Fruit fly (Drosophila melanogaster): ENCODE results near the gene spidey.

Gene spidey

dm6 chrX:7937588-7938481 is 29.1 kb downstream of the spidey start:
- TF ChIP-seq OdsH (GFP tag; optimal IDR thresholded peaks at IDR 0.05) (peak; percentile 80), Ets96B (tag; optimal IDR thresholded peaks at IDR 0.05) (peak; percentile 62), CG11762 (GFP tag; optimal IDR thresholded peaks at IDR 0.05; ENCODE audit: insufficient read depth) (peak; percentile 78), CG8632 (GFP tag; optimal IDR thresholded peaks at IDR 0.05) (peak; percentile 80), CG6808 (GFP tag; optimal IDR thresholded peaks at IDR 0.05) (peak; percentile 78), dsx (GFP tag; optimal IDR thresholded peaks at IDR 0.05; ENCODE audit: poor library complexity, severe bottlenecking) (peak; percentile 56), vri (GFP tag; optimal IDR thresholded peaks at IDR 0.05) (peak; percentile 39), CG6276 (GFP tag; optimal IDR thresholded peaks at IDR 0.05) (peak; percentile 89), Hr38 (GFP tag; optimal IDR thresholded peaks at IDR 0.05) (peak; percentile 2), pdm3 (GFP tag; optimal IDR thresholded peaks at IDR 0.05) (peak; percentile 86), CG10669 (GFP tag; optimal IDR thresholded peaks at IDR 0.05) (peak; percentile 79), acj6 (GFP tag; optimal IDR thresholded peaks at IDR 0.05) (peak; percentile 78), Hr4 (GFP tag; optimal IDR thresholded peaks at IDR 0.05) (peak; percentile 88), fkh (GFP tag; optimal IDR thresholded peaks at IDR 0.05) (no peak), lz (GFP tag; optimal IDR thresholded peaks at IDR 0.05) (peak; percentile 91), CG8119 (GFP tag; IDR thresholded peaks at IDR 0.05) (peak; percentile 87), CG10631 (GFP tag; optimal IDR thresholded peaks at IDR 0.05) (peak; percentile 85), CG9139 (GFP tag; optimal IDR thresholded peaks at IDR 0.05) (no peak), salr (GFP tag; optimal IDR thresholded peaks at IDR 0.05) (peak; percentile 22 to 83), Ets21C (GFP tag; optimal IDR thresholded peaks at IDR 0.05) (peak; percentile 83), spab (GFP tag; optimal IDR thresholded peaks at IDR 0.05) (peak; percentile 72), ss (GFP tag; optimal IDR thresholded peaks at IDR 0.05) (peak; percentile 64 to 75), cyc (GFP tag; optimal IDR thresholded peaks at IDR 0.05) (peak; percentile 85), CG6792 (GFP tag; optimal IDR thresholded peaks at IDR 0.05) (peak; percentile 87), Smox (GFP tag; optimal IDR thresholded peaks at IDR 0.05) (peak; percentile 82), Eip75B (GFP tag; optimal IDR thresholded peaks at IDR 0.05) (peak; percentile 84), topi (GFP tag; optimal IDR thresholded peaks at IDR 0.05) (peak; percentile 91), Hr39 (GFP tag; optimal IDR thresholded peaks at IDR 0.05) (peak; percentile 91), CG6854 (GFP tag; optimal IDR thresholded peaks at IDR 0.05) (peak; percentile 26), CG7368 (GFP tag; optimal IDR thresholded peaks at IDR 0.05) (peak; percentile 67), net (GFP tag; optimal IDR thresholded peaks at IDR 0.05) (peak; percentile 81), Gug (GFP tag; IDR thresholded peaks at IDR 0.05) (peak; percentile 74), Eip78C (GFP tag) (peak; percentile 93), CG6163 (GFP tag; IDR thresholded peaks at IDR 0.05) (peak; percentile 75), CG16779 (tag; optimal IDR thresholded peaks at IDR 0.05) (peak; percentile 67), CG32006 (GFP tag; optimal IDR thresholded peaks at IDR 0.05) (peak; percentile 96), eg (GFP tag; IDR thresholded peaks at IDR 0.05) (peak; percentile 81), Lpt (GFP tag; optimal IDR thresholded peaks at IDR 0.05) (peak; percentile 50), Sox15 (GFP tag; optimal IDR thresholded peaks at IDR 0.05) (peak; percentile 80), Sox102F (GFP tag; optimal IDR thresholded peaks at IDR 0.05) (peak; percentile 81), CG11902 (GFP tag; optimal IDR thresholded peaks at IDR 0.05) (peak; percentile 64), dac (GFP tag; optimal IDR thresholded peaks at IDR 0.05) (peak; percentile 87), CG31627 (GFP tag; optimal IDR thresholded peaks at IDR 0.05) (peak; percentile 87), CG3919 (GFP tag; optimal IDR thresholded peaks at IDR 0.05) (peak; percentile 79), CG8319 (GFP tag; optimal IDR thresholded peaks at IDR 0.05) (peak; percentile 62), Sox14 (GFP tag; optimal IDR thresholded peaks at IDR 0.05) (peak; percentile 88), achi (GFP tag; optimal IDR thresholded peaks at IDR 0.05) (peak; percentile 83), fd85E (GFP tag; optimal IDR thresholded peaks at IDR 0.05) (peak; percentile 42), CG3032 (tag; optimal IDR thresholded peaks at IDR 0.05) (peak; percentile 70), Eip93F (GFP tag; optimal IDR thresholded peaks at IDR 0.05) (no peak)
